Fruit fly (Drosophila melanogaster) whole organism: ENCODE data around the gene CG3061.

Experiments
- Dll ChIP-seq: fragments of >200 bp; optimal IDR thresholded peaks from 2 replicates; lab custom pipeline; 2017
- pan ChIP-seq: fragments of >200 bp; optimal IDR thresholded peaks from 2 replicates; lab custom pipeline; 2017
- usp ChIP-seq: fragments of >200 bp; optimal IDR thresholded peaks from 2 replicates; lab custom pipeline; 2017; ENCODE audit warnings: missing biosample characterization, missing genetic modification characterization, mixed read lengths

- no peak for TF ChIP-seq usp (GFP tag; lab: Kevin White, UChicago)
- TF ChIP-seq Dll (lab: Kevin White, UChicago), result no peak
- TF ChIP-seq pan (lab: Kevin White, UChicago), result no peak
Measured at dm6 chr3R:13989453-13989852, 42.7 kb upstream of the CG3061 start.
